Worm (Caenorhabditis elegans): Measurements from ENCODE around the gene K11H12.3.

ce11 chrIV:630598-630997 lies 42.7 kb downstream of the K11H12.3 start:
- TF ChIP-seq sox-4 (tag; optimal IDR thresholded peaks at IDR 0.05) = no peak
- no peak for TF ChIP-seq pax-1 (tag; optimal IDR thresholded peaks at IDR 0.05)
- no peak for TF ChIP-seq zip-5 (tag; optimal IDR thresholded peaks at IDR 0.05)
- TF ChIP-seq hlh-13 (GFP tag; optimal IDR thresholded peaks at IDR 0.05) = no peak
- TF ChIP-seq nhr-11 (tag; optimal IDR thresholded peaks at IDR 0.05) = no peak
